Fruit fly (Drosophila melanogaster) whole organism, wandering third instar larva: ENCODE data around the gene CG4408.

Source experiments
- Dfd ChIP-seq: fragments of >200 bp; optimal IDR thresholded peaks from 2 replicates; lab custom pipeline; 2017; ENCODE audit warnings: missing biosample characterization, missing genetic modification characterization
- Myc ChIP-seq: fragments of >200 bp; optimal IDR thresholded peaks from 2 replicates; lab custom pipeline; 2017
- dmrt93B ChIP-seq: fragments of 200-800 bp; sonication (Bioruptor generic); optimal IDR thresholded peaks from 2 replicates; lab custom pipeline; 2018; ENCODE audit warnings: missing biosample characterization, mild to moderate bottlenecking, missing genetic modification characterization
- pan ChIP-seq: fragments of >200 bp; optimal IDR thresholded peaks from 2 replicates; lab custom pipeline; 2017
- psq ChIP-seq: fragments of 200-800 bp; sonication (Bioruptor generic); optimal IDR thresholded peaks from 3 replicates; lab custom pipeline; 2017; ENCODE audit warnings: missing biosample characterization, mild to moderate bottlenecking, missing genetic modification characterization, moderate library complexity

DNA sequence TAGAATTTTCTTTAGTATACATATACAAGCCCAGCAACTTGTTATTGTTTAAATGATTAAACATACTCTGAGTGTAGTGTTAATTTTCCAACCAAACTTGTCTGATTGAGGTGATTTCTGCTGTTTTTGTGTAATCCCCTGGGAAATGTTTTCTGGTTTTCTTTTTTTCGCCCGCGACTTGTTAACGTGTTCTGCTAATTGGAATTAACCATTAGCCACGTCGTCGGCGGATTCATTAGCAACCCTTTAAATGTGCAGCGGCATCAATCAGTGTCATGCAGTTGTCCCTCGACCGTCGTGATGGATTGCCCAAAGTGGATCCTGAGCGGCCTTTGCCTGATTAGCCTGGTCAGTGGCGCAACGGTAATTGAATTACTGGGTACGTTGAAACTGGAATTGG is 41.8 kb upstream of the CG4408 start, which contains the start of gene Ir94e:
- TF ChIP-seq dmrt93B (GFP tag; lab: Kevin White, UChicago) (no peak), Dfd (GFP tag; lab: Kevin White, UChicago) (no peak), psq (GFP tag; lab: Kevin White, UChicago) (no peak), Myc (no peak), pan (lab: Kevin White, UChicago) (no peak)
